Fruit fly (Drosophila melanogaster) whole organism, embryonic: ENCODE results near the gene UQCR-14.

Experiments used
- Bdp1 ChIP-seq: fragments of 200-800 bp; sonication (Bioruptor generic); optimal IDR thresholded peaks from 3 replicates; lab custom pipeline; 2016; ENCODE audit warnings: missing biosample characterization, missing genetic modification characterization
- CG10431 ChIP-seq: fragments of 200-800 bp; sonication (Bioruptor generic); optimal IDR thresholded peaks from 3 replicates; lab custom pipeline; 2018; ENCODE audit warnings: missing biosample characterization, mild to moderate bottlenecking, missing genetic modification characterization
- CG11093 ChIP-seq: fragments of 200-800 bp; sonication (Bioruptor generic); IDR thresholded peaks from 3 replicates; pipeline ENCODE4 v1.3.6; 2022; ENCODE audit warnings: missing biosample characterization, missing genetic modification characterization
- CG11696 ChIP-seq: fragments of 200-800 bp; sonication (Bioruptor generic); IDR thresholded peaks from 2 replicates; pipeline ENCODE4 v1.3.6; 2022; ENCODE audit warnings: missing biosample characterization, missing genetic modification characterization
- CG12104 ChIP-seq: fragments of 200-800 bp; sonication (Bioruptor generic); optimal IDR thresholded peaks from 3 replicates; lab custom pipeline; 2016; ENCODE audit warnings: missing biosample characterization, missing genetic modification characterization
- CG13775 ChIP-seq: fragments of 200-800 bp; sonication (Bioruptor generic); optimal IDR thresholded peaks from 3 replicates; lab custom pipeline; 2017; ENCODE audit warnings: missing biosample characterization, mild to moderate bottlenecking, missing genetic modification characterization
- CG13894 ChIP-seq: fragments of 200-800 bp; sonication (Bioruptor generic); optimal IDR thresholded peaks from 3 replicates; lab custom pipeline; 2018; ENCODE audit warnings: missing biosample characterization, mild to moderate bottlenecking, missing genetic modification characterization, moderate library complexity
- CG15601 ChIP-seq: fragments of 200-800 bp; sonication (Bioruptor generic); optimal IDR thresholded peaks from 3 replicates; lab custom pipeline; 2019; ENCODE audit warnings: missing biosample characterization, mild to moderate bottlenecking, missing genetic modification characterization, moderate library complexity
- CG17328 ChIP-seq: fragments of 200-800 bp; sonication (Bioruptor generic); IDR thresholded peaks from 2 replicates; pipeline ENCODE4 v1.3.6; 2022; ENCODE audit warnings: missing biosample characterization, missing genetic modification characterization
- CG34224 ChIP-seq: fragments of 200-800 bp; sonication (Bioruptor generic); IDR thresholded peaks from 3 replicates; pipeline ENCODE4 v1.3.6; 2022; ENCODE audit warnings: missing biosample characterization, missing genetic modification characterization; ENCODE audit not compliant: partially characterized antibody
- CG34422 ChIP-seq: fragments of 200-800 bp; sonication (Bioruptor generic); IDR thresholded peaks from 3 replicates; pipeline ENCODE4 v1.3.6; 2022; ENCODE audit warnings: missing biosample characterization, missing genetic modification characterization
- CG4360 ChIP-seq: fragments of 200-800 bp; sonication (Bioruptor generic); IDR thresholded peaks from 2 replicates; pipeline ENCODE4 v1.3.6; 2022; ENCODE audit warnings: missing biosample characterization, missing genetic modification characterization
- CG6254 ChIP-seq: fragments of 200-800 bp; sonication (Bioruptor generic); optimal IDR thresholded peaks from 3 replicates; lab custom pipeline; 2017; ENCODE audit warnings: mild to moderate bottlenecking, missing biosample characterization, missing genetic modification reagents, missing genetic modification characterization
- CG6689 ChIP-seq: fragments of 200-800 bp; sonication (Bioruptor generic); IDR thresholded peaks from 2 replicates; pipeline ENCODE4 v1.3.6; 2022; ENCODE audit warnings: missing biosample characterization, missing genetic modification characterization
- CG7357 ChIP-seq: fragments of 200-800 bp; sonication (Bioruptor generic); IDR thresholded peaks from 3 replicates; pipeline ENCODE4 v1.3.6; 2022; ENCODE audit warnings: missing biosample characterization, missing genetic modification characterization
- CG7556 ChIP-seq: fragments of 200-800 bp; sonication (Bioruptor generic); optimal IDR thresholded peaks from 2 replicates; lab custom pipeline; 2017; ENCODE audit warnings: missing biosample characterization, mild to moderate bottlenecking, missing genetic modification characterization
- CG9727 ChIP-seq: fragments of 200-800 bp; sonication (Bioruptor generic); optimal IDR thresholded peaks from 3 replicates; lab custom pipeline; 2017; ENCODE audit warnings: missing biosample characterization, mild to moderate bottlenecking, missing genetic modification characterization
- CrebB ChIP-seq: fragments of 200-800 bp; sonication (Bioruptor generic); optimal IDR thresholded peaks from 3 replicates; lab custom pipeline; 2018; ENCODE audit warnings: missing biosample characterization, mild to moderate bottlenecking, missing genetic modification characterization
- Deaf1 ChIP-seq: fragments of 200-800 bp; optimal IDR thresholded peaks from 3 replicates; lab custom pipeline; 2019; ENCODE audit warnings: missing biosample characterization, mild to moderate bottlenecking, missing genetic modification characterization, moderate library complexity
- Elba2 ChIP-seq: fragments of 200-800 bp; sonication (Bioruptor generic); optimal IDR thresholded peaks from 3 replicates; lab custom pipeline; 2016; ENCODE audit warnings: missing biosample characterization, missing genetic modification characterization
- HmgZ ChIP-seq: fragments of 200-800 bp; sonication (Bioruptor generic); optimal IDR thresholded peaks from 2 replicates; lab custom pipeline; 2018; ENCODE audit warnings: missing biosample characterization, mild to moderate bottlenecking, missing genetic modification characterization
- Hsf ChIP-seq: fragments of 200-800 bp; sonication (Bioruptor generic); optimal IDR thresholded peaks from 3 replicates; lab custom pipeline; 2016; ENCODE audit warnings: missing biosample characterization, missing genetic modification characterization
- Max ChIP-seq: fragments of 200-800 bp; sonication (Bioruptor generic); optimal IDR thresholded peaks from 2 replicates; lab custom pipeline; 2016; ENCODE audit warnings: missing biosample characterization, mild to moderate bottlenecking, missing genetic modification characterization
- Nf-YC ChIP-seq: fragments of 200-800 bp; optimal IDR thresholded peaks from 3 replicates; lab custom pipeline; 2019; ENCODE audit warnings: missing biosample characterization, mild to moderate bottlenecking, missing genetic modification characterization, moderate library complexity
- NfI ChIP-seq: fragments of 200-800 bp; sonication (Bioruptor generic); optimal IDR thresholded peaks from 3 replicates; lab custom pipeline; 2018; ENCODE audit warnings: missing biosample characterization, mild to moderate bottlenecking, missing genetic modification characterization, moderate library complexity
- Rx ChIP-seq: fragments of 200-800 bp; sonication (Bioruptor generic); IDR thresholded peaks from 2 replicates; pipeline ENCODE4 v1.3.6; 2022; ENCODE audit warnings: missing biosample characterization, missing genetic modification characterization
- Sin3A ChIP-seq: fragments of >200 bp; optimal IDR thresholded peaks from 2 replicates; lab custom pipeline; 2018
- Trl ChIP-seq, 3 experiments: fragments of >200 bp in 2 of 3; fragments of 200-800 bp in 1 of 3; sonication (Bioruptor generic) in 1 of 3; optimal IDR thresholded peaks; 2 replicates in 1 of 3; 3 replicates in 2 of 3; lab custom pipeline; 2016 to 2017; ENCODE audit warnings: missing biosample characterization in 1 of 3, missing genetic modification characterization in 1 of 3
- ap ChIP-seq: fragments of 200-800 bp; sonication (Bioruptor generic); IDR thresholded peaks from 2 replicates; pipeline ENCODE4 v1.3.6; 2022; ENCODE audit warnings: missing biosample characterization, missing genetic modification characterization
- bsh ChIP-seq, 2 experiments: fragments of 200-800 bp; sonication (Bioruptor generic); optimal IDR thresholded peaks; 2 replicates each; lab custom pipeline; 2017 to 2018; ENCODE audit warnings: mild to moderate bottlenecking in 2 of 2, missing biosample characterization in 2 of 2, missing genetic modification characterization in 2 of 2, moderate library complexity in 1 of 2
- cato ChIP-seq: fragments of 200-800 bp; sonication (Bioruptor generic); optimal IDR thresholded peaks from 2 replicates; lab custom pipeline; 2016; ENCODE audit warnings: missing biosample characterization, missing genetic modification characterization, borderline replicate concordance
- cg ChIP-seq: fragments of 200-800 bp; sonication (Bioruptor generic); optimal IDR thresholded peaks from 3 replicates; lab custom pipeline; 2019; ENCODE audit warnings: missing biosample characterization, mild to moderate bottlenecking, missing genetic modification characterization, moderate library complexity
- crp ChIP-seq, 2 experiments: fragments of 200-800 bp; sonication (Bioruptor generic); optimal IDR thresholded peaks; 2 replicates in 1 of 2; 3 replicates in 1 of 2; lab custom pipeline; 2017; ENCODE audit warnings: missing biosample characterization in 2 of 2, missing genetic modification characterization in 2 of 2, mild to moderate bottlenecking in 1 of 2, moderate library complexity in 1 of 2
- da ChIP-seq: fragments of 200-800 bp; sonication (Bioruptor generic); optimal IDR thresholded peaks from 2 replicates; lab custom pipeline; 2016; ENCODE audit warnings: missing biosample characterization, missing genetic modification characterization
- dmrt11E ChIP-seq: fragments of 200-800 bp; sonication (Bioruptor generic); optimal IDR thresholded peaks from 3 replicates; lab custom pipeline; 2018; ENCODE audit warnings: missing biosample characterization, mild to moderate bottlenecking, missing genetic modification characterization, moderate library complexity
- fu2 ChIP-seq: fragments of 200-800 bp; sonication (Bioruptor generic); optimal IDR thresholded peaks from 2 replicates; lab custom pipeline; 2016; ENCODE audit warnings: missing biosample characterization, missing genetic modification characterization
- gem ChIP-seq: fragments of 200-800 bp; sonication (Bioruptor generic); optimal IDR thresholded peaks from 2 replicates; lab custom pipeline; 2019; ENCODE audit warnings: missing biosample characterization, mild to moderate bottlenecking, missing genetic modification characterization, moderate library complexity
- gsb-n ChIP-seq: fragments of 200-800 bp; sonication (Bioruptor generic); optimal IDR thresholded peaks from 3 replicates; lab custom pipeline; 2018; ENCODE audit warnings: missing biosample characterization, mild to moderate bottlenecking, missing genetic modification characterization
- hth ChIP-seq: fragments of >200 bp; optimal IDR thresholded peaks from 2 replicates; lab custom pipeline; 2017; ENCODE audit warnings: inconsistent platforms
- ind ChIP-seq: fragments of 200-800 bp; sonication (Bioruptor generic); optimal IDR thresholded peaks from 3 replicates; lab custom pipeline; 2016; ENCODE audit warnings: missing biosample characterization, missing genetic modification characterization
- kay ChIP-seq: fragments of 200-800 bp; sonication (Bioruptor generic); optimal IDR thresholded peaks from 2 replicates; lab custom pipeline; 2016; ENCODE audit warnings: missing biosample characterization, missing genetic modification characterization
- lilli ChIP-seq: fragments of 200-800 bp; sonication (Bioruptor generic); optimal IDR thresholded peaks from 3 replicates; lab custom pipeline; 2016; ENCODE audit warnings: missing biosample characterization, missing genetic modification characterization
- org-1 ChIP-seq: fragments of 200-800 bp; sonication (Bioruptor generic); optimal IDR thresholded peaks from 2 replicates; lab custom pipeline; 2017; ENCODE audit warnings: missing biosample characterization, missing genetic modification characterization
- pfk ChIP-seq: fragments of 200-800 bp; sonication (Bioruptor generic); optimal IDR thresholded peaks from 2 replicates; lab custom pipeline; 2018; ENCODE audit warnings: missing biosample characterization, mild to moderate bottlenecking, missing genetic modification characterization, moderate library complexity
- sens ChIP-seq: fragments of 200-800 bp; sonication (Bioruptor generic); peaks from one replicate; lab custom pipeline; 2016; ENCODE audit warnings: missing biosample characterization, missing genetic modification characterization
- seq ChIP-seq: fragments of 200-800 bp; sonication (Bioruptor generic); IDR thresholded peaks from 2 replicates; pipeline ENCODE4 v1.3.6; 2022; ENCODE audit warnings: missing biosample characterization, missing genetic modification characterization
- slbo ChIP-seq: fragments of 200-800 bp; sonication (Bioruptor generic); IDR thresholded peaks from 2 replicates; pipeline ENCODE4 v1.3.6; 2022; ENCODE audit warnings: missing biosample characterization, missing genetic modification characterization
- tup ChIP-seq: fragments of 200-800 bp; sonication (Bioruptor generic); optimal IDR thresholded peaks from 2 replicates; lab custom pipeline; 2016; ENCODE audit warnings: missing biosample characterization, mild to moderate bottlenecking, missing genetic modification characterization, moderate library complexity
- twi ChIP-seq: fragments of 200-800 bp; optimal IDR thresholded peaks from 2 replicates; lab custom pipeline; 2019; ENCODE audit warnings: missing biosample characterization, mild to moderate bottlenecking, missing genetic modification characterization, moderate library complexity
- unpg ChIP-seq: fragments of 200-800 bp; sonication (Bioruptor generic); optimal IDR thresholded peaks from 3 replicates; lab custom pipeline; 2018; ENCODE audit warnings: missing biosample characterization, mild to moderate bottlenecking, missing genetic modification characterization, moderate library complexity
- zfh2 ChIP-seq: fragments of 200-800 bp; sonication (Bioruptor generic); optimal IDR thresholded peaks from 2 replicates; lab custom pipeline; 2016; ENCODE audit warnings: missing biosample characterization, missing genetic modification characterization

UQCR-14 gene

dm6 chrX:16288492-16288964 lies 2.4 kb downstream of the UQCR-14 start, which contains the start of the genes CG32576 and caz (continued):
- TF ChIP-seq Bdp1 (GFP tag; lab: Kevin White, UChicago), result no peak
- TF ChIP-seq Hsf (GFP tag; lab: Kevin White, UChicago), result peak; percentile 4
- TF ChIP-seq Deaf1 (tag; lab: Kevin White, UChicago), result peak; percentile 12
- TF ChIP-seq Rx (GFP tag; lab: Robert Waterston, UW), result no peak
- peak; percentile 2 to 88 for TF ChIP-seq crp (GFP tag; optimal IDR thresholded peaks at IDR 0.05; lab: Kevin White, UChicago)
- TF ChIP-seq sens (GFP tag; lab: Kevin White, UChicago), result peak; percentile 66
- TF ChIP-seq fu2 (GFP tag; lab: Kevin White, UChicago), result no peak
- TF ChIP-seq zfh2 (GFP tag; lab: Kevin White, UChicago), result peak; percentile 12
- TF ChIP-seq hth (lab: Kevin White, UChicago), result no peak
- no peak for TF ChIP-seq CG4360 (GFP tag; lab: Robert Waterston, UW)
- peak; percentile 17 for TF ChIP-seq gsb-n
- peak; percentile 56 for TF ChIP-seq Nf-YC
- TF ChIP-seq kay (GFP tag; lab: Kevin White, UChicago), result no peak
- TF ChIP-seq dmrt11E, result peak; percentile 14
- peak; percentile 60 for TF ChIP-seq CG34224
- TF ChIP-seq CG7556 (GFP tag; lab: Kevin White, UChicago), result peak; percentile 32
- no peak for TF ChIP-seq Elba2 (GFP tag; lab: Kevin White, UChicago)
- TF ChIP-seq CG12104 (GFP tag; lab: Kevin White, UChicago), result peak; percentile 24
- TF ChIP-seq CG11696 (GFP tag; lab: Robert Waterston, UW), result no peak
- TF ChIP-seq gem (tag; lab: Kevin White, UChicago), result peak; percentile 57
- peak; percentile 40 for TF ChIP-seq lilli
- no peak for TF ChIP-seq CG13894
- TF ChIP-seq CG11093, result no peak
- peak; percentile 72 for TF ChIP-seq CG15601
- TF ChIP-seq CrebB, result no peak
- peak; percentile 26 for TF ChIP-seq CG9727 (GFP tag; lab: Kevin White, UChicago)
- no peak for TF ChIP-seq CG13775 (GFP tag; lab: Kevin White, UChicago)
- TF ChIP-seq CG7357 (GFP tag; lab: Robert Waterston, UW), result no peak
- no peak for TF ChIP-seq da (GFP tag; lab: Kevin White, UChicago)
- 0 out of 3 replicates have a peak, but pooled peaks have one; percentile 9 for TF ChIP-seq CG34422 (GFP tag; lab: Robert Waterston, UW)
- peak; percentile 9 for TF ChIP-seq tup (GFP tag; lab: Kevin White, UChicago)
- peak; percentile 13 for TF ChIP-seq HmgZ (tag; lab: Kevin White, UChicago)
- no peak for TF ChIP-seq org-1 (GFP tag; lab: Kevin White, UChicago)
- TF ChIP-seq NfI, result peak; percentile 40
- no peak for TF ChIP-seq ap (GFP tag; lab: Robert Waterston, UW)
- peak; percentile 3 for TF ChIP-seq CG6254
- TF ChIP-seq Max (GFP tag; lab: Kevin White, UChicago), result peak; percentile 49
- TF ChIP-seq CG6689, result 0 out of 2 replicates have a peak, but pooled peaks have one; percentile 11
- TF ChIP-seq seq (GFP tag; lab: Robert Waterston, UW), result no peak
- no peak for TF ChIP-seq CG10431 (GFP tag; lab: Kevin White, UChicago)
- peak in 1 of 2 experiments; percentile 21 for TF ChIP-seq bsh (GFP tag; optimal IDR thresholded peaks at IDR 0.05; lab: Kevin White, UChicago)
- peak; percentile 29 for TF ChIP-seq ind (GFP tag; lab: Kevin White, UChicago)
- TF ChIP-seq unpg, result peak; percentile 31
- peak; percentile 65 for TF ChIP-seq Sin3A (lab: Kevin White, UChicago)
- peak; percentile 54 for TF ChIP-seq cg (GFP tag; lab: Kevin White, UChicago)
- no peak for TF ChIP-seq CG17328
- peak; percentile 93 for TF ChIP-seq pfk (GFP tag; lab: Kevin White, UChicago)
- TF ChIP-seq cato (GFP tag; lab: Kevin White, UChicago), result no peak
- peak; percentile 24; the same call in 1 of the 2 replicates for TF ChIP-seq slbo
- TF ChIP-seq twi (tag; lab: Kevin White, UChicago), result peak; percentile 22
- TF ChIP-seq Trl (optimal IDR thresholded peaks at IDR 0.05; lab: Kevin White, UChicago), result no peak
- peak; percentile 14 for TF ChIP-seq Trl (GFP tag; optimal IDR thresholded peaks at IDR 0.05; lab: Kevin White, UChicago)
